Worm (Caenorhabditis elegans): ENCODE results near the gene spk-1.

spk-1 gene

ce11 chrIII:9443417-9444027 lies 12.9 kb upstream of the spk-1 start, which contains the start of gene pir-2 (continued):
- no peak for TF ChIP-seq aly-2 (tag; optimal IDR thresholded peaks at IDR 0.05)

- peak; percentile 60 for TF ChIP-seq snpc-4 (tag; optimal IDR thresholded peaks at IDR 0.05)
These were observed 7.1 kb upstream of the spk-1 start for ce11 chrIII:9449351-9449750.

- TF ChIP-seq nhr-84 (tag; optimal IDR thresholded peaks at IDR 0.05) (no peak), lin-39 (tag; optimal IDR thresholded peaks at IDR 0.05) (no peak), isw-1 (GFP tag; IDR thresholded peaks at IDR 0.05) (no peak), lir-3 (tag; optimal IDR thresholded peaks at IDR 0.05; ENCODE audit: poor library complexity) (no peak), skn-1 (tag; optimal IDR thresholded peaks at IDR 0.05) (no peak), efl-1 (optimal IDR thresholded peaks at IDR 0.05) (no peak), efl-1 (GFP tag; optimal IDR thresholded peaks at IDR 0.05 in 1 of 2) (no peak), jun-1 (tag; optimal IDR thresholded peaks at IDR 0.05) (no peak), mep-1 (tag; optimal IDR thresholded peaks at IDR 0.05) (no peak), F16B12.6 (tag; optimal IDR thresholded peaks at IDR 0.05) (no peak), egl-13 (tag; optimal IDR thresholded peaks at IDR 0.05) (no peak), nhr-90 (tag; optimal IDR thresholded peaks at IDR 0.05; ENCODE audit: poor library complexity) (no peak), ztf-4 (tag; optimal IDR thresholded peaks at IDR 0.05) (no peak)
These were observed 6.6 kb upstream of the spk-1 start, which contains the start of gene F54C8.6 for ce11 chrIII:9449831-9450230. F54C8.6 (minus strand) TSS chrIII:9449931.

- TF ChIP-seq alr-1 (tag; optimal IDR thresholded peaks at IDR 0.05; ENCODE audit: borderline replicate concordance) (no peak), rnt-1 (tag; optimal IDR thresholded peaks at IDR 0.05) (no peak), efl-1 (optimal IDR thresholded peaks at IDR 0.05) (no peak), efl-1 (GFP tag; optimal IDR thresholded peaks at IDR 0.05 in 1 of 2) (peak in 1 of 2 experiments; percentile 15), egl-27 (tag; optimal IDR thresholded peaks at IDR 0.05) (no peak), lin-14 (GFP tag; optimal IDR thresholded peaks at IDR 0.05) (peak; percentile 27), hlh-17 (GFP tag; optimal IDR thresholded peaks at IDR 0.05; ENCODE audit: borderline replicate concordance) (no peak), ztf-11 (tag; optimal IDR thresholded peaks at IDR 0.05) (peak in 1 of 2 experiments; percentile 41), egl-13 (tag; optimal IDR thresholded peaks at IDR 0.05) (no peak), efl-3 (GFP tag; optimal IDR thresholded peaks at IDR 0.05) (no peak), nhr-85 (tag) (peak; percentile 4), unc-98 (GFP tag; IDR thresholded peaks at IDR 0.05) (no peak), ceh-90 (tag; optimal IDR thresholded peaks at IDR 0.05) (no peak), tlp-1 (tag; optimal IDR thresholded peaks at IDR 0.05) (no peak), tbx-2 (tag; optimal IDR thresholded peaks at IDR 0.05) (no peak), blmp-1 (tag; optimal IDR thresholded peaks at IDR 0.05) (peak; percentile 32), ceh-88 (GFP tag; IDR thresholded peaks at IDR 0.05) (no peak), dpl-1 (GFP tag; optimal IDR thresholded peaks at IDR 0.05) (no peak), sptf-1 (tag; optimal IDR thresholded peaks at IDR 0.05) (no peak), dsc-1 (tag; optimal IDR thresholded peaks at IDR 0.05) (no peak), skn-1 (tag; optimal IDR thresholded peaks at IDR 0.05) (no peak), nhr-71 (tag; optimal IDR thresholded peaks at IDR 0.05) (no peak), lir-3 (tag; optimal IDR thresholded peaks at IDR 0.05; ENCODE audit: poor library complexity) (no peak), mep-1 (tag; optimal IDR thresholded peaks at IDR 0.05) (no peak), elt-3 (tag; optimal IDR thresholded peaks at IDR 0.05) (no peak), C04F5.9 (tag; optimal IDR thresholded peaks at IDR 0.05) (no peak), fos-1 (tag; optimal IDR thresholded peaks at IDR 0.05) (no peak), aly-2 (tag; optimal IDR thresholded peaks at IDR 0.05) (no peak), ceh-8 (GFP tag; optimal IDR thresholded peaks at IDR 0.05) (no peak), irx-1 (tag; optimal IDR thresholded peaks at IDR 0.05) (no peak), ceh-82 (tag; optimal IDR thresholded peaks at IDR 0.05) (no peak), pax-3 (tag; optimal IDR thresholded peaks at IDR 0.05) (no peak), nhr-76 (tag; optimal IDR thresholded peaks at IDR 0.05) (no peak), fkh-4 (tag; optimal IDR thresholded peaks at IDR 0.05; ENCODE audit: borderline replicate concordance) (no peak), ets-5 (GFP tag; IDR thresholded peaks at IDR 0.05) (no peak), zag-1 (tag; optimal IDR thresholded peaks at IDR 0.05) (no peak), aha-1 (tag; optimal IDR thresholded peaks at IDR 0.05) (no peak), nhr-12 (tag; optimal IDR thresholded peaks at IDR 0.05) (no peak)
These were observed 5.5 kb upstream of the spk-1 start for ce11 chrIII:9450933-9451332.

All from whole organism, L1 larva.